Worm (Caenorhabditis elegans): ENCODE results near the gene dsh-2.
A peak's percentile ranks its signal among the peaks of the same experiment; 100 is the strongest.

Gene dsh-2

DNA sequence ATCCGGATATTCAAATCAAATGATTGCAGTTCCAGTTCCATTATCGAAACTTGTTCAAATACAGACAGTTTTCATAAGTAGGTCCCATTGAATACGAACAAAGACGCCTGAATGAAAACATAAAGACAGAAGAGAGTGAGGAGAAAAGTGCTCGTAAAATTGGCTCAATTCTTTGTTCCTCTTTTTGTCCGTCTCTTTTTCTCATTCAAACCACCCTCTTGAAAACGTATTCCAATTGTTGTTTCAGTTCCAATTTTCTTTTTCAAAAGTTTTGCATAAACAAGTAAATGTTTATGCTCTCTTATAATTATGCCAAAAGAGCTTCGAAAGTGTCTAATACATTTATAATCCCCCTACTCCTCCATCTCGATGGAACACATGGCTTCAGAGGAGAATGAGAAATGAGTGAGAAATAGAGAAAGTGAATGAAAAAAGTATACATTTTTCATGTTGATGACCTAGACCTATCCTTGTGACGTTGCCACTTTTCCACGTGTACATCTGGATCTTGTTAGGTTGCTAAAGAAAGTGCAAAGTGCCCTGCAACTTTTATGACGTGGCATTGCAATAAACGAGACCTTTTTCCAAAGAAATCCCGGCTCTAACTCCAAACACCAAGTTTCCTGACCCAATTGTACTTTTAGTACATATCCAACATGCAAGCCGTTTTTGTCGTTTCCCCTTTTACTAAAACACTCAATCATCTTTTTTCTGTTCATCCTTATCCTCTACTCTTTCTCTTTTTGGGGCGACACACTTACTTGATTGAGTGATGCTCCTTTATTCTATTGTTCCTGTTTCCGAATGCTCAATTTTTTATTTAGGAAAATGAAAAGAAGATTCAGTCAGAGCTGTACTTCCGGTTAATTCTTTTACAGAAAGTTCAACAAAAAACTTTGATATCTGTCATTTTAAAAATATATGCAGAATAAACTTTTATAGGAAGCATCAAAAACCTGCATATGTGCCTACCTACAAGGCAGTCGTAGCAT lies 34.5 kb downstream of the dsh-2 start:
- TF ChIP-seq lsy-2 (tag; optimal IDR thresholded peaks at IDR 0.05) (peak in 1 of 2 experiments; percentile 2), alr-1 (tag; optimal IDR thresholded peaks at IDR 0.05) (no peak), Y55F3AM.14 (GFP tag; optimal IDR thresholded peaks at IDR 0.05) (no peak), unc-39 (tag; optimal IDR thresholded peaks at IDR 0.05) (no peak), ama-1 (optimal IDR thresholded peaks at IDR 0.05) (no peak), nhr-21 (tag; optimal IDR thresholded peaks at IDR 0.05) (no peak), peb-1 (tag; optimal IDR thresholded peaks at IDR 0.05) (no peak), C34F6.9 (tag; optimal IDR thresholded peaks at IDR 0.05) (peak; percentile 7), elt-1 (tag; optimal IDR thresholded peaks at IDR 0.05) (no peak), lin-13 (GFP tag; optimal IDR thresholded peaks at IDR 0.05) (no peak), R02D3.7 (tag; optimal IDR thresholded peaks at IDR 0.05) (no peak), lin-39 (tag; optimal IDR thresholded peaks at IDR 0.05) (no peak), zag-1 (tag; optimal IDR thresholded peaks at IDR 0.05) (no peak), aly-2 (tag; optimal IDR thresholded peaks at IDR 0.05) (no peak), nhr-6 (tag; optimal IDR thresholded peaks at IDR 0.05) (no peak), snpc-4 (tag; optimal IDR thresholded peaks at IDR 0.05) (no peak), lin-11 (tag; optimal IDR thresholded peaks at IDR 0.05) (no peak), unc-62 (GFP tag; optimal IDR thresholded peaks at IDR 0.05) (no peak), ztf-4 (tag; optimal IDR thresholded peaks at IDR 0.05) (no peak), elt-3 (tag; optimal IDR thresholded peaks at IDR 0.05) (no peak), nhr-25 (tag; optimal IDR thresholded peaks at IDR 0.05) (no peak), gmeb-1 (tag; optimal IDR thresholded peaks at IDR 0.05) (no peak), ceh-82 (tag; optimal IDR thresholded peaks at IDR 0.05) (no peak), sem-4 (tag; optimal IDR thresholded peaks at IDR 0.05) (peak; percentile 6), blmp-1 (tag; optimal IDR thresholded peaks at IDR 0.05; ENCODE audit: insufficient read depth) (no peak), mab-5 (tag; optimal IDR thresholded peaks at IDR 0.05) (no peak), nhr-23 (tag; optimal IDR thresholded peaks at IDR 0.05) (no peak), dmd-4 (tag; optimal IDR thresholded peaks at IDR 0.05) (no peak), fos-1 (tag; optimal IDR thresholded peaks at IDR 0.05) (no peak), unc-55 (GFP tag; optimal IDR thresholded peaks at IDR 0.05) (peak; percentile 46), nhr-129 (tag; optimal IDR thresholded peaks at IDR 0.05) (peak; percentile 10), nhr-77 (tag; optimal IDR thresholded peaks at IDR 0.05) (no peak), F13H6.1 (tag; optimal IDR thresholded peaks at IDR 0.05) (no peak), mbf-1 (tag; optimal IDR thresholded peaks at IDR 0.05) (no peak), nhr-11 (tag; optimal IDR thresholded peaks at IDR 0.05) (no peak), ceh-16 (tag; optimal IDR thresholded peaks at IDR 0.05) (no peak), sma-9 (GFP tag; optimal IDR thresholded peaks at IDR 0.05) (no peak), sma-9 (tag; optimal IDR thresholded peaks at IDR 0.05) (no peak)

DNA sequence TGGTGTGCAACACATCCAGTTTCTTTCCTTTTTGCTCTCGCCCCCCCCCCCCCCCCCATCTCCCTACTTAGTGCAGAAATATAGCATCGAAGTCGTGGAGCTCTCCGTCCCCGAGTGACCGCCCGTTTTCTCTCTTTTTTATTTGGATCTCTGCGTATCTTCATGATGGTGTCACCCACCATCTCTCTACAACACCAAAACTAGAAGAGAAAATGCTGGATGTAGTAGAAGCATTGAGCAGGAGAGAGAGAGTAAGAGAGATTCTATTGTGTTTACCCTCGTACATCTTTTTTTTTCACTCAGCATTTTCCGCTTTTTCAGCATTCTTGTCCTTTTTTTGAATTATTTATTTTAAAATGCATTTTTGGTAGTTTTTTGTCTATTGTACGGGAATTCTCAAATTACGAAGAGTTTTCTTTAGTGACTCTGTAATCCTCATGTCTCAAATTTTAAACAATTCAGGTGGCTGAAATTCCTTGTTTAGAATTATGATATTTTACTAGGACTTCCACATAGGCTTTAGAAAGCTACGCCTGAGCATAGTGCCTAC lies 38.5 kb downstream of the dsh-2 start:
- TF ChIP-seq nhr-6 (tag; optimal IDR thresholded peaks at IDR 0.05) (peak; percentile 11), aly-2 (tag; optimal IDR thresholded peaks at IDR 0.05) (no peak), ztf-1 (GFP tag; conservative IDR thresholded peaks at IDR 0.05) (no peak), C34F6.9 (tag; optimal IDR thresholded peaks at IDR 0.05) (peak; percentile 13), unc-55 (GFP tag; optimal IDR thresholded peaks at IDR 0.05) (peak; percentile 53), lsy-2 (tag; optimal IDR thresholded peaks at IDR 0.05) (peak in 1 of 2 experiments; percentile 35), R02D3.7 (tag; optimal IDR thresholded peaks at IDR 0.05) (no peak), F13H6.1 (tag; optimal IDR thresholded peaks at IDR 0.05) (peak; percentile 37), nhr-129 (tag; optimal IDR thresholded peaks at IDR 0.05) (peak; percentile 15), egl-27 (tag; optimal IDR thresholded peaks at IDR 0.05) (no peak), zag-1 (tag; optimal IDR thresholded peaks at IDR 0.05) (peak; percentile 24), sem-4 (tag; optimal IDR thresholded peaks at IDR 0.05) (no peak)
